Fruit fly (Drosophila melanogaster) whole organism, embryonic: ENCODE data around the gene CG7582.

Experiments
- ATbp ChIP-seq: fragments of 200-800 bp; sonication (Bioruptor generic); optimal IDR thresholded peaks from 2 replicates; lab custom pipeline; 2017; ENCODE audit warnings: missing biosample characterization, mild to moderate bottlenecking, missing genetic modification characterization, missing genetic modification reagents
- B-H1 ChIP-seq: fragments of 200-800 bp; sonication (Bioruptor generic); IDR thresholded peaks from 3 replicates; pipeline ENCODE4 v1.3.6; 2022; ENCODE audit warnings: missing biosample characterization, missing genetic modification characterization
- B-H2 ChIP-seq: fragments of 200-800 bp; sonication (Bioruptor generic); optimal IDR thresholded peaks from 2 replicates; lab custom pipeline; 2018; ENCODE audit warnings: missing biosample characterization, mild to moderate bottlenecking, missing genetic modification characterization
- Blimp-1 ChIP-seq: fragments of 200-800 bp; sonication (Bioruptor generic); optimal IDR thresholded peaks from 3 replicates; lab custom pipeline; 2018; ENCODE audit warnings: missing biosample characterization, missing genetic modification characterization, mild to moderate bottlenecking, moderate library complexity, missing genetic modification reagents
- CG10274 ChIP-seq: fragments of 200-800 bp; sonication (Bioruptor generic); optimal IDR thresholded peaks from 3 replicates; lab custom pipeline; 2017; ENCODE audit warnings: missing biosample characterization, mild to moderate bottlenecking, missing genetic modification characterization
- CG10959 ChIP-seq: fragments of 200-800 bp; sonication (Bioruptor generic); IDR thresholded peaks from 2 replicates; pipeline ENCODE4 v1.3.6; 2022; ENCODE audit warnings: missing biosample characterization, missing genetic modification characterization
- CG11093 ChIP-seq: fragments of 200-800 bp; sonication (Bioruptor generic); IDR thresholded peaks from 3 replicates; pipeline ENCODE4 v1.3.6; 2022; ENCODE audit warnings: missing biosample characterization, missing genetic modification characterization
- CG11504 ChIP-seq: fragments of 200-800 bp; sonication (Bioruptor generic); optimal IDR thresholded peaks from 3 replicates; lab custom pipeline; 2019; ENCODE audit warnings: missing biosample characterization, mild to moderate bottlenecking, missing genetic modification characterization, moderate library complexity
- CG12236 ChIP-seq: fragments of 200-800 bp; sonication (Bioruptor generic); optimal IDR thresholded peaks from 2 replicates; lab custom pipeline; 2016; ENCODE audit warnings: missing biosample characterization, missing genetic modification characterization
- CG12299 ChIP-seq: fragments of 200-800 bp; sonication (Bioruptor generic); optimal IDR thresholded peaks from 2 replicates; lab custom pipeline; 2018; ENCODE audit warnings: missing biosample characterization, mild to moderate bottlenecking, missing genetic modification characterization
- CG12744 ChIP-seq: fragments of 200-800 bp; sonication (Bioruptor generic); optimal IDR thresholded peaks from 2 replicates; lab custom pipeline; 2016; ENCODE audit warnings: missing biosample characterization, missing genetic modification characterization
- CG13123 ChIP-seq: fragments of 200-800 bp; sonication (Bioruptor generic); optimal IDR thresholded peaks from 2 replicates; lab custom pipeline; 2016; ENCODE audit warnings: missing biosample characterization, missing genetic modification characterization
- CG13296 ChIP-seq: fragments of 200-800 bp; sonication (Bioruptor generic); optimal IDR thresholded peaks from 3 replicates; lab custom pipeline; 2018; ENCODE audit warnings: missing biosample characterization, mild to moderate bottlenecking, missing genetic modification characterization
- CG1529 ChIP-seq: fragments of 200-800 bp; sonication (Bioruptor generic); optimal IDR thresholded peaks from 3 replicates; lab custom pipeline; 2018; ENCODE audit warnings: missing biosample characterization, missing genetic modification characterization
- CG16863 ChIP-seq: fragments of 200-800 bp; sonication (Bioruptor generic); optimal IDR thresholded peaks from 3 replicates; lab custom pipeline; 2016; ENCODE audit warnings: missing biosample characterization, missing genetic modification characterization
- CG17328 ChIP-seq: fragments of 200-800 bp; sonication (Bioruptor generic); IDR thresholded peaks from 2 replicates; pipeline ENCODE4 v1.3.6; 2022; ENCODE audit warnings: missing biosample characterization, missing genetic modification characterization
- CG5245 ChIP-seq: fragments of 200-800 bp; sonication (Bioruptor generic); optimal IDR thresholded peaks from 3 replicates; lab custom pipeline; 2016; ENCODE audit warnings: missing biosample characterization, missing genetic modification characterization
- CG7357 ChIP-seq: fragments of 200-800 bp; sonication (Bioruptor generic); IDR thresholded peaks from 3 replicates; pipeline ENCODE4 v1.3.6; 2022; ENCODE audit warnings: missing biosample characterization, missing genetic modification characterization
- CG7372 ChIP-seq: fragments of 200-800 bp; sonication (Bioruptor generic); IDR thresholded peaks from 2 replicates; pipeline ENCODE4 v1.3.6; 2022; ENCODE audit warnings: missing biosample characterization, missing genetic modification characterization
- CG8281 ChIP-seq: fragments of 200-800 bp; sonication (Bioruptor generic); optimal IDR thresholded peaks from 2 replicates; lab custom pipeline; 2018; ENCODE audit warnings: missing biosample characterization, mild to moderate bottlenecking, missing genetic modification characterization, moderate library complexity
- Dip3 ChIP-seq: fragments of 200-800 bp; sonication (Bioruptor generic); optimal IDR thresholded peaks from 3 replicates; lab custom pipeline; 2016; ENCODE audit warnings: missing biosample characterization, missing genetic modification characterization
- E2f1 ChIP-seq: fragments of 200-800 bp; sonication (Bioruptor generic); IDR thresholded peaks from 2 replicates; pipeline ENCODE4 v1.3.6; 2022; ENCODE audit warnings: missing biosample characterization, missing genetic modification characterization
- HLH3B ChIP-seq: fragments of 200-800 bp; sonication (Bioruptor generic); IDR thresholded peaks from 2 replicates; pipeline ENCODE4 v1.3.6; 2022; ENCODE audit warnings: missing biosample characterization, missing genetic modification characterization
- HLH4C ChIP-seq: fragments of 200-800 bp; sonication (Bioruptor generic); IDR thresholded peaks from 3 replicates; pipeline ENCODE4 v1.3.6; 2022; ENCODE audit warnings: missing biosample characterization, missing genetic modification characterization; ENCODE audit not compliant: partially characterized antibody
- HLH54F ChIP-seq: fragments of 200-800 bp; sonication (Bioruptor generic); optimal IDR thresholded peaks from 3 replicates; lab custom pipeline; 2016; ENCODE audit warnings: missing biosample characterization, missing genetic modification characterization
- Hmx ChIP-seq: fragments of 200-800 bp; sonication (Bioruptor generic); optimal IDR thresholded peaks from 2 replicates; lab custom pipeline; 2016; ENCODE audit warnings: missing biosample characterization, missing genetic modification characterization
- Hr3 ChIP-seq: fragments of 200-800 bp; sonication (Bioruptor generic); optimal IDR thresholded peaks from 3 replicates; lab custom pipeline; 2016; ENCODE audit warnings: missing biosample characterization, missing genetic modification characterization
- Hr51 ChIP-seq, 2 experiments: fragments of 200-800 bp; sonication (Bioruptor generic); optimal IDR thresholded peaks; 2 replicates in 1 of 2; 3 replicates in 1 of 2; lab custom pipeline; 2016 to 2018; ENCODE audit warnings: missing biosample characterization in 2 of 2, missing genetic modification characterization in 2 of 2, mild to moderate bottlenecking in 1 of 2, moderate library complexity in 1 of 2
- Hsf ChIP-seq: fragments of 200-800 bp; sonication (Bioruptor generic); optimal IDR thresholded peaks from 3 replicates; lab custom pipeline; 2016; ENCODE audit warnings: missing biosample characterization, missing genetic modification characterization
- NK7.1 ChIP-seq: fragments of 200-800 bp; sonication (Bioruptor generic); optimal IDR thresholded peaks from 3 replicates; lab custom pipeline; 2016; ENCODE audit warnings: missing biosample characterization, missing genetic modification characterization
- Opbp ChIP-seq: fragments of 200-800 bp; sonication (Bioruptor generic); IDR thresholded peaks from 3 replicates; pipeline ENCODE4 v1.3.6; 2022; ENCODE audit warnings: missing biosample characterization, missing genetic modification characterization; ENCODE audit not compliant: partially characterized antibody
- Six4 ChIP-seq: fragments of 200-800 bp; sonication (Bioruptor generic); optimal IDR thresholded peaks from 2 replicates; lab custom pipeline; 2016; ENCODE audit warnings: missing biosample characterization, missing genetic modification characterization
- Xrp1 ChIP-seq: fragments of 200-800 bp; sonication (Bioruptor generic); IDR thresholded peaks from 2 replicates; pipeline ENCODE4 v1.3.6; 2022; ENCODE audit warnings: missing biosample characterization, missing genetic modification characterization
- al ChIP-seq: fragments of 200-800 bp; sonication (Bioruptor generic); IDR thresholded peaks from 2 replicates; pipeline ENCODE4 v1.3.6; 2022; ENCODE audit warnings: missing biosample characterization, missing genetic modification characterization
- aop ChIP-seq: fragments of 200-800 bp; sonication (Bioruptor generic); IDR thresholded peaks from 2 replicates; pipeline ENCODE4 v1.3.6; 2022; ENCODE audit warnings: missing biosample characterization, missing genetic modification characterization
- ash1 ChIP-seq: fragments of 200-800 bp; sonication (Bioruptor generic); optimal IDR thresholded peaks from 2 replicates; lab custom pipeline; 2018; ENCODE audit warnings: missing biosample characterization, mild to moderate bottlenecking, missing genetic modification characterization
- ato ChIP-seq: fragments of 200-800 bp; sonication (Bioruptor generic); IDR thresholded peaks from 2 replicates; pipeline ENCODE4 v1.3.6; 2022; ENCODE audit warnings: missing biosample characterization, missing genetic modification characterization; ENCODE audit not compliant: partially characterized antibody
- az2 ChIP-seq: fragments of 200-800 bp; sonication (Bioruptor generic); optimal IDR thresholded peaks from 3 replicates; lab custom pipeline; 2016; ENCODE audit warnings: missing biosample characterization, missing genetic modification characterization
- bigmax ChIP-seq: fragments of 200-800 bp; sonication (Bioruptor generic); optimal IDR thresholded peaks from 2 replicates; lab custom pipeline; 2018; ENCODE audit warnings: missing biosample characterization, mild to moderate bottlenecking, missing genetic modification characterization
- bsh ChIP-seq, 2 experiments: fragments of 200-800 bp; sonication (Bioruptor generic); optimal IDR thresholded peaks; 2 replicates each; lab custom pipeline; 2017 to 2018; ENCODE audit warnings: mild to moderate bottlenecking in 2 of 2, missing biosample characterization in 2 of 2, missing genetic modification characterization in 2 of 2, moderate library complexity in 1 of 2
- dan ChIP-seq: fragments of 200-800 bp; sonication (Bioruptor generic); IDR thresholded peaks from 2 replicates; pipeline ENCODE4 v1.3.6; 2022; ENCODE audit warnings: missing biosample characterization, missing genetic modification characterization
- esg ChIP-seq: fragments of 200-800 bp; sonication (Bioruptor generic); conservative IDR thresholded peaks from 2 replicates; pipeline ENCODE4 v1.3.6; 2022; ENCODE audit warnings: missing biosample characterization, missing genetic modification characterization
- fd96Cb ChIP-seq: fragments of 200-800 bp; sonication (Bioruptor generic); optimal IDR thresholded peaks from 2 replicates; lab custom pipeline; 2018; ENCODE audit warnings: missing biosample characterization, mild to moderate bottlenecking, missing genetic modification characterization, moderate library complexity
- grau ChIP-seq: fragments of 200-800 bp; optimal IDR thresholded peaks from 3 replicates; lab custom pipeline; 2019; ENCODE audit warnings: missing biosample characterization, mild to moderate bottlenecking, missing genetic modification characterization, moderate library complexity
- her ChIP-seq: fragments of 200-800 bp; sonication (Bioruptor generic); optimal IDR thresholded peaks from 2 replicates; lab custom pipeline; 2016; ENCODE audit warnings: missing biosample characterization, missing genetic modification characterization
- jumu ChIP-seq: fragments of 200-800 bp; sonication (Bioruptor generic); optimal IDR thresholded peaks from 3 replicates; lab custom pipeline; 2016; ENCODE audit warnings: missing biosample characterization, missing genetic modification characterization
- pfk ChIP-seq: fragments of 200-800 bp; sonication (Bioruptor generic); optimal IDR thresholded peaks from 2 replicates; lab custom pipeline; 2018; ENCODE audit warnings: missing biosample characterization, mild to moderate bottlenecking, missing genetic modification characterization, moderate library complexity
- sim ChIP-seq: fragments of 200-800 bp; sonication (Bioruptor generic); IDR thresholded peaks from 2 replicates; pipeline ENCODE4 v1.3.6; 2022; ENCODE audit warnings: missing biosample characterization, missing genetic modification characterization
- stwl ChIP-seq: fragments of 200-800 bp; sonication (Bioruptor generic); optimal IDR thresholded peaks from 3 replicates; lab custom pipeline; 2018; ENCODE audit warnings: missing biosample characterization, mild to moderate bottlenecking, missing genetic modification characterization, moderate library complexity
- tup ChIP-seq: fragments of 200-800 bp; sonication (Bioruptor generic); optimal IDR thresholded peaks from 2 replicates; lab custom pipeline; 2016; ENCODE audit warnings: missing biosample characterization, mild to moderate bottlenecking, missing genetic modification characterization, moderate library complexity
- unpg ChIP-seq: fragments of 200-800 bp; sonication (Bioruptor generic); optimal IDR thresholded peaks from 3 replicates; lab custom pipeline; 2018; ENCODE audit warnings: missing biosample characterization, mild to moderate bottlenecking, missing genetic modification characterization, moderate library complexity

Gene CG7582

dm6 chr3R:29705789-29706303, 23.8 kb upstream of the CG7582 start (continued):
- TF ChIP-seq Blimp-1 (GFP tag; lab: Kevin White, UChicago) (peak; percentile 31), E2f1 (GFP tag; lab: Robert Waterston, UW) (no peak), dan (GFP tag; lab: Robert Waterston, UW) (no peak), HLH3B (GFP tag; lab: Robert Waterston, UW) (no peak), az2 (peak; percentile 15), Hr51 (GFP tag; optimal IDR thresholded peaks at IDR 0.05; lab: Kevin White, UChicago) (peak in 1 of 2 experiments; percentile 60), Opbp (GFP tag; lab: Robert Waterston, UW) (no peak), CG8281 (tag; lab: Kevin White, UChicago) (no peak), NK7.1 (GFP tag; lab: Kevin White, UChicago) (no peak), aop (no peak), Hr3 (GFP tag; lab: Kevin White, UChicago) (no peak), ato (GFP tag; lab: Robert Waterston, UW) (no peak), CG12744 (GFP tag; lab: Kevin White, UChicago) (no peak), Six4 (GFP tag; lab: Kevin White, UChicago) (no peak), CG7372 (GFP tag; lab: Robert Waterston, UW) (no peak), CG12236 (GFP tag; lab: Kevin White, UChicago) (no peak), grau (tag; lab: Kevin White, UChicago) (peak; percentile 14), Hmx (no peak), HLH54F (GFP tag; lab: Kevin White, UChicago) (no peak), jumu (no peak), CG10274 (no peak), CG11093 (no peak), CG10959 (GFP tag; lab: Robert Waterston, UW) (no peak), CG12299 (tag; lab: Kevin White, UChicago) (no peak), HLH4C (GFP tag; lab: Robert Waterston, UW) (no peak), her (GFP tag; lab: Kevin White, UChicago) (no peak), B-H1 (GFP tag; lab: Robert Waterston, UW) (no peak), tup (GFP tag; lab: Kevin White, UChicago) (no peak), CG5245 (GFP tag; lab: Kevin White, UChicago) (no peak), B-H2 (GFP tag; lab: Kevin White, UChicago) (no peak), al (no peak), CG17328 (0 out of 2 replicates have a peak, but pooled peaks have one; percentile 7), stwl (tag; lab: Kevin White, UChicago) (no peak), ATbp (GFP tag; lab: Kevin White, UChicago) (peak; percentile 16), sim (GFP tag; lab: Robert Waterston, UW) (no peak), esg (no peak), pfk (GFP tag; lab: Kevin White, UChicago) (no peak), Xrp1 (GFP tag; lab: Robert Waterston, UW) (no peak), CG16863 (GFP tag; lab: Kevin White, UChicago) (no peak), bigmax (GFP tag; lab: Kevin White, UChicago) (no peak), fd96Cb (tag; lab: Kevin White, UChicago) (no peak), Hsf (no peak), CG1529 (GFP tag; lab: Kevin White, UChicago) (no peak), ash1 (GFP tag; lab: Kevin White, UChicago) (no peak), bsh (GFP tag; optimal IDR thresholded peaks at IDR 0.05; lab: Kevin White, UChicago) (peak in 1 of 2 experiments; percentile 51), CG11504 (tag; lab: Kevin White, UChicago) (peak; percentile 36), unpg (GFP tag; lab: Kevin White, UChicago) (peak; percentile 17), Dip3 (GFP tag; lab: Kevin White, UChicago) (no peak), CG13296 (no peak), CG7357 (GFP tag; lab: Robert Waterston, UW) (no peak), CG13123 (GFP tag; lab: Kevin White, UChicago) (no peak)
